In the genomic region with DNA sequence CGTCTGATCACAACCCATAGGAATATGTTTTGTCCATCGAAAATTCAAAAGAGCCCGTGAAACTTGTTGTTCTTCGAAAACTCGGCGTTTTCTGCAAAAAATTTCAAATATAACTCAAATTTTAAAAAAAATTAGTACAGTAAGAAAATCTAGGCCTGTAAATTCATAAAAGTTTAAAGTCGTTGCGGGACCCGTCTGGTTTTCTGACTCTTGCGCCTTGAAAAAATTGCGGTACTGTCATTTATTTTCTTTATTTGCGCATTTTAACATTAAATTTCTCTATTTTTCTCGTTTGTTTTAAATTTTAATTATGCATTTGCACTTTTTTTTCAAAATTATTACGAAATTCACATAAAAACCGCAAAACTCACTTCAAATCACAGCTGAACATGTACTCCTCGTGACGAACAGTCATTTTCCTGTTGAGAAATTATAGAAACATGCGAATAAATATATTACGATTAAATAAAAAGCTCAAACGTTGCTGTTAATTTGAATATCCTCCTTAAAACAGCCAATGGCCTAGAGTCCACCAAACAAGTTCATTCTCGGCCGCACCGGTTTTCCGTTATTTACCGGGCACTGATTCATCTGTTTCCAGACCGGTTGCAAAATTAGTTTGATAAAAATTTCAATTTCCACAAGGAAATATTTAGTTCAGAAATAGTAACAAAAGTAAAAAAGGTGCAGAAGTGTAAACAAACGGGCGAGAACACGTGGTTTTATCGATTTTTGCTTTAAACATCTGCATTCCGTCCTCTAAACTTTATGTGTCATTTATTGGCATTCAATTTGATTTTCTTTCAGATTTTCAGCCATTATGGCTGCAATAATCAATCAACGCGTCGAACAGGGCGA, we compare ENCODE assay signal across 6 worm cellular contexts.
TF ChIP-seq lines count a peak whose summit lies in the region.

A gene (minus strand): TSS at position 669 of the 858 bp plus-strand sequence.
A gene (plus strand): TSS at position 808 of the 858 bp plus-strand sequence.

TF ChIP-seq in whole organism, L1 larva, 84 proteins besides CTCF, POLR2A, EP300 and RAD21 (continues in another document):
- TF ChIP-seq ceh-8 (GFP tag; optimal IDR thresholded peaks at IDR 0.05; lab: Kevin White, UChicago) = no peak
- TF ChIP-seq nhr-71 (tag; optimal IDR thresholded peaks at IDR 0.05; lab: Kevin White, UChicago) = no peak
- TF ChIP-seq alr-1 (tag; optimal IDR thresholded peaks at IDR 0.05; lab: Kevin White, UChicago; ENCODE audit: borderline replicate concordance) = no peak
- TF ChIP-seq fkh-8 (tag; optimal IDR thresholded peaks at IDR 0.05; lab: Kevin White, UChicago) = no peak
- peak; percentile 38 for TF ChIP-seq mep-1 (tag; optimal IDR thresholded peaks at IDR 0.05; lab: Kevin White, UChicago)
- no peak for TF ChIP-seq grh-1 (GFP tag; IDR thresholded peaks at IDR 0.05; lab: Robert Waterston, UW)
- no peak for TF ChIP-seq unc-30 (tag; optimal IDR thresholded peaks at IDR 0.05; lab: Kevin White, UChicago)
- no peak for TF ChIP-seq blmp-1 (tag; optimal IDR thresholded peaks at IDR 0.05; lab: Kevin White, UChicago)
- TF ChIP-seq dpl-1 (GFP tag; optimal IDR thresholded peaks at IDR 0.05; lab: Kevin White, UChicago) = peak; percentile 12 to 75 (median 63)
- TF ChIP-seq dsc-1 (tag; optimal IDR thresholded peaks at IDR 0.05; lab: Kevin White, UChicago) = no peak
- no peak for TF ChIP-seq skn-1 (tag; optimal IDR thresholded peaks at IDR 0.05; lab: Kevin White, UChicago)
- peak; percentile 32 to 79 for TF ChIP-seq lin-35 (GFP tag; optimal IDR thresholded peaks at IDR 0.05; lab: Kevin White, UChicago)
- no peak for TF ChIP-seq unc-130 (tag; optimal IDR thresholded peaks at IDR 0.05; lab: Kevin White, UChicago)

TF ChIP-seq in whole organism, L2 larva, 48 proteins besides CTCF, POLR2A, EP300 and RAD21:
- no peak for TF ChIP-seq unc-39 (tag; optimal IDR thresholded peaks at IDR 0.05; lab: Kevin White, UChicago)
- no peak for TF ChIP-seq lin-11 (tag; optimal IDR thresholded peaks at IDR 0.05; lab: Kevin White, UChicago)
- no peak for TF ChIP-seq F13H6.1 (tag; optimal IDR thresholded peaks at IDR 0.05; lab: Kevin White, UChicago)
- peak; percentile 41 for TF ChIP-seq C34F6.9 (tag; optimal IDR thresholded peaks at IDR 0.05; lab: Kevin White, UChicago)
- TF ChIP-seq skn-1 (tag; optimal IDR thresholded peaks at IDR 0.05; lab: Kevin White, UChicago) = no peak
- TF ChIP-seq dmd-4 (tag; optimal IDR thresholded peaks at IDR 0.05; lab: Kevin White, UChicago) = no peak
- TF ChIP-seq unc-55 (GFP tag; optimal IDR thresholded peaks at IDR 0.05; lab: Kevin White, UChicago) = peak; percentile 20
- TF ChIP-seq sma-3 (GFP tag; optimal IDR thresholded peaks at IDR 0.05; lab: Kevin White, UChicago) = no peak
- no peak for TF ChIP-seq ztf-4 (tag; optimal IDR thresholded peaks at IDR 0.05; lab: Kevin White, UChicago)
- TF ChIP-seq fos-1 (tag; optimal IDR thresholded peaks at IDR 0.05; lab: Kevin White, UChicago) = peak; percentile 47
- TF ChIP-seq mab-5 (tag; optimal IDR thresholded peaks at IDR 0.05; lab: Kevin White, UChicago) = no peak
- peak; percentile 27 for TF ChIP-seq gmeb-1 (tag; optimal IDR thresholded peaks at IDR 0.05; lab: Kevin White, UChicago)

TF ChIP-seq in whole organism, L3 larva, 47 proteins besides CTCF, POLR2A, EP300 and RAD21:
- peak; percentile 41 for TF ChIP-seq nfya-1 (tag; optimal IDR thresholded peaks at IDR 0.05; lab: Kevin White, UChicago; ENCODE audit: insufficient read depth)
- TF ChIP-seq ceh-28 (tag; optimal IDR thresholded peaks at IDR 0.05; lab: Kevin White, UChicago) = no peak
- no peak for TF ChIP-seq nhr-28 (tag; optimal IDR thresholded peaks at IDR 0.05; lab: Kevin White, UChicago)
- no peak for TF ChIP-seq fkh-10 (GFP tag; optimal IDR thresholded peaks at IDR 0.05; lab: Kevin White, UChicago)
- TF ChIP-seq lin-15B (tag; optimal IDR thresholded peaks at IDR 0.05; lab: Kevin White, UChicago) = no peak
- TF ChIP-seq pha-4 (tag; optimal IDR thresholded peaks at IDR 0.05; lab: Kevin White, UChicago) = peak; percentile 70
- peak; percentile 8 for TF ChIP-seq elt-2 (tag; optimal IDR thresholded peaks at IDR 0.05; lab: Kevin White, UChicago)

TF ChIP-seq in whole organism, L4 larva, 104 proteins besides CTCF, POLR2A, EP300 and RAD21 (continues in another document):
- TF ChIP-seq ceh-28 (tag; optimal IDR thresholded peaks at IDR 0.05; lab: Kevin White, UChicago) (no peak), ztf-7 (tag; optimal IDR thresholded peaks at IDR 0.05; lab: Kevin White, UChicago) (no peak), dve-1 (tag; optimal IDR thresholded peaks at IDR 0.05; lab: Kevin White, UChicago; ENCODE audit: insufficient read depth) (no peak), lin-1 (GFP tag; IDR thresholded peaks at IDR 0.05; lab: Robert Waterston, UW) (no peak), snpc-1.2 (GFP tag; IDR thresholded peaks at IDR 0.05; lab: Robert Waterston, UW) (no peak), pqm-1 (tag; optimal IDR thresholded peaks at IDR 0.05; lab: Kevin White, UChicago) (no peak), mes-2 (tag; optimal IDR thresholded peaks at IDR 0.05; lab: Kevin White, UChicago; ENCODE audit: poor library complexity, severe bottlenecking) (peak; percentile 66), fkh-10 (GFP tag; optimal IDR thresholded peaks at IDR 0.05; lab: Kevin White, UChicago) (no peak), egl-27 (tag; optimal IDR thresholded peaks at IDR 0.05; lab: Kevin White, UChicago) (no peak), lin-15B (tag; optimal IDR thresholded peaks at IDR 0.05; lab: Kevin White, UChicago) (no peak), F44E2.7 (GFP tag; IDR thresholded peaks at IDR 0.05; lab: Robert Waterston, UW) (no peak), R02D3.7 (tag; optimal IDR thresholded peaks at IDR 0.05; lab: Kevin White, UChicago) (no peak), ama-1 (optimal IDR thresholded peaks at IDR 0.05; lab: Kevin White, UChicago) (no peak), dpl-1 (GFP tag; optimal IDR thresholded peaks at IDR 0.05; lab: Kevin White, UChicago) (peak; percentile 61), mxl-3 (GFP tag; optimal IDR thresholded peaks at IDR 0.05; lab: Kevin White, UChicago) (peak; percentile 26), aha-1 (tag; lab: Kevin White, UChicago) (peak; percentile 74), ceh-20 (GFP tag; IDR thresholded peaks at IDR 0.05; lab: Robert Waterston, UW) (no peak), rbr-2 (tag; optimal IDR thresholded peaks at IDR 0.05; lab: Kevin White, UChicago) (no peak)

TF ChIP-seq in whole organism, late embryonic, 69 proteins besides CTCF, POLR2A, EP300 and RAD21 (continues in another document):
- TF ChIP-seq C08G9.2 (tag; optimal IDR thresholded peaks at IDR 0.05; lab: Kevin White, UChicago) = peak; percentile 39
- no peak for TF ChIP-seq unc-42 (tag; optimal IDR thresholded peaks at IDR 0.05; lab: Kevin White, UChicago)
- TF ChIP-seq ref-2 (tag; optimal IDR thresholded peaks at IDR 0.05; lab: Kevin White, UChicago) = no peak
- no peak for TF ChIP-seq odd-2 (tag; optimal IDR thresholded peaks at IDR 0.05; lab: Kevin White, UChicago)
- TF ChIP-seq nhr-11 (tag; optimal IDR thresholded peaks at IDR 0.05; lab: Kevin White, UChicago) = no peak
- no peak for TF ChIP-seq ceh-14 (tag; optimal IDR thresholded peaks at IDR 0.05; lab: Kevin White, UChicago)
- peak; percentile 26 for TF ChIP-seq ceh-31 (tag; optimal IDR thresholded peaks at IDR 0.05; lab: Kevin White, UChicago)
- TF ChIP-seq ceh-19 (GFP tag; optimal IDR thresholded peaks at IDR 0.05; lab: Kevin White, UChicago) = no peak
- TF ChIP-seq ceh-22 (tag; optimal IDR thresholded peaks at IDR 0.05; lab: Kevin White, UChicago) = no peak
- no peak for TF ChIP-seq C38D4.7 (GFP tag; optimal IDR thresholded peaks at IDR 0.05; lab: Kevin White, UChicago)
- no peak for TF ChIP-seq unc-55 (GFP tag; optimal IDR thresholded peaks at IDR 0.05; lab: Kevin White, UChicago)
- TF ChIP-seq ceh-2 (tag; optimal IDR thresholded peaks at IDR 0.05; lab: Kevin White, UChicago) = peak; percentile 19
- no peak for TF ChIP-seq pag-3 (tag; optimal IDR thresholded peaks at IDR 0.05; lab: Kevin White, UChicago; ENCODE audit: borderline replicate concordance)
- TF ChIP-seq ets-4 (tag; optimal IDR thresholded peaks at IDR 0.05; lab: Kevin White, UChicago) = no peak
- TF ChIP-seq hlh-30 (tag; optimal IDR thresholded peaks at IDR 0.05; lab: Kevin White, UChicago; ENCODE audit: insufficient read depth) = no peak
- no peak for TF ChIP-seq F13H6.1 (tag; optimal IDR thresholded peaks at IDR 0.05; lab: Kevin White, UChicago)
- TF ChIP-seq ceh-34 (tag; optimal IDR thresholded peaks at IDR 0.05; lab: Kevin White, UChicago) = no peak
- no peak for TF ChIP-seq ceh-30 (tag; optimal IDR thresholded peaks at IDR 0.05; lab: Kevin White, UChicago)
- no peak for TF ChIP-seq npax-4 (tag; optimal IDR thresholded peaks at IDR 0.05; lab: Kevin White, UChicago)

TF ChIP-seq in whole organism, young adult, 124 proteins besides CTCF, POLR2A, EP300 and RAD21 (continues in another document):
- TF ChIP-seq madf-8 (GFP tag; conservative IDR thresholded peaks at IDR 0.05; lab: Robert Waterston, UW) (peak; percentile 85), chd-7 (tag; optimal IDR thresholded peaks at IDR 0.05; lab: Kevin White, UChicago) (no peak), B0019.2 (GFP tag; conservative IDR thresholded peaks at IDR 0.05; lab: Robert Waterston, UW) (no peak), fkh-3 (tag; optimal IDR thresholded peaks at IDR 0.05; lab: Kevin White, UChicago) (no peak), hrde-1 (tag; optimal IDR thresholded peaks at IDR 0.05; lab: Kevin White, UChicago; ENCODE audit: borderline replicate concordance) (no peak), madf-10 (tag; optimal IDR thresholded peaks at IDR 0.05; lab: Kevin White, UChicago) (no peak), tbx-9 (tag; optimal IDR thresholded peaks at IDR 0.05; lab: Kevin White, UChicago; ENCODE audit: borderline replicate concordance) (no peak), D2030.7 (GFP tag; IDR thresholded peaks at IDR 0.05; lab: Robert Waterston, UW) (0 out of 2 replicates have a peak, but pooled peaks have one; percentile 31), Y95B8A.8 (GFP tag; IDR thresholded peaks at IDR 0.05; lab: Robert Waterston, UW) (no peak), nhr-90 (tag; optimal IDR thresholded peaks at IDR 0.05; lab: Kevin White, UChicago) (no peak), let-607 (tag; optimal IDR thresholded peaks at IDR 0.05; lab: Kevin White, UChicago) (no peak), ztf-18 (tag; optimal IDR thresholded peaks at IDR 0.05; lab: Kevin White, UChicago) (no peak), Y53G8AR.9 (GFP tag; conservative IDR thresholded peaks at IDR 0.05; lab: Robert Waterston, UW) (no peak), madf-6 (GFP tag; IDR thresholded peaks at IDR 0.05; lab: Robert Waterston, UW) (peak; percentile 87), ceh-100 (GFP tag; IDR thresholded peaks at IDR 0.05; lab: Robert Waterston, UW) (no peak), ztf-3 (GFP tag; optimal IDR thresholded peaks at IDR 0.05; lab: Kevin White, UChicago) (no peak), ztf-25 (GFP tag; IDR thresholded peaks at IDR 0.05; lab: Robert Waterston, UW) (no peak), lag-1 (GFP tag; IDR thresholded peaks at IDR 0.05; lab: Robert Waterston, UW) (no peak), lin-26 (GFP tag; IDR thresholded peaks at IDR 0.05; lab: Robert Waterston, UW) (no peak), ztf-26 (tag; optimal IDR thresholded peaks at IDR 0.05; lab: Kevin White, UChicago) (no peak), egrh-3 (GFP tag; IDR thresholded peaks at IDR 0.05; lab: Robert Waterston, UW) (no peak), lin-54 (GFP tag; optimal IDR thresholded peaks at IDR 0.05; lab: Kevin White, UChicago) (no peak)
